Worm (Caenorhabditis elegans) whole organism, L4/young adult: ENCODE results near the gene emc-6.

Experiments used
- dao-5 ChIP-seq: sonication (generic microtip); optimal IDR thresholded peaks from 2 replicates; lab custom pipeline; 2016; ENCODE audit warnings: missing genotype, missing genetic modification characterization, moderate library complexity, missing compliant biosample characterization
- him-1 ChIP-seq: sonication (generic microtip); optimal IDR thresholded peaks from 2 replicates; lab custom pipeline; 2016; ENCODE audit warnings: missing genotype, missing genetic modification reagents, missing genetic modification characterization, missing compliant biosample characterization

DNA sequence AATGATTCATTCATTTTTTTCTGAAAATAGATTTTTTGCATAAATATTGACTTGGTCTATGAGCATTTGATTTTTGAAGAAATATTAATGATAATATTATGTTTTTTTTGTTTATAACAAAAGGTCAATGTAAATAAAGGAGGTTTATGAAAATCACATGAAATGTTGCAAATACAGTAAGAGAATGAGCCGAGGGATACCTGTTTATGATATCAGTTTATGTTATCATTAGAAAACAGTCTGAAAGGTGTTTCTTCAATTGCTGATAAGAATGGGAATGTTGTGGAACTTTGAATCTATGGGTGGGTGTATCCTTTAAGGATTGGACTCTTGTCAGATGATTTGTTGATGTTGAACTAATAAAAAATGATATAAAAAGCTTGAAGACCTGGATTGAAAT lies 24.6 kb upstream of the emc-6 start:
- TF ChIP-seq dao-5 (tag; lab: Kevin White, UChicago) = no peak
- TF ChIP-seq him-1 (tag; lab: Kevin White, UChicago) = no peak
